Fruit fly (Drosophila melanogaster) whole organism, embryonic: Measurements from ENCODE around the gene CG31016.

ENCODE experiments used
- Aef1 ChIP-seq: fragments of 200-800 bp; sonication (Bioruptor generic); IDR thresholded peaks from 3 replicates; pipeline ENCODE4 v1.3.6; 2022; ENCODE audit warnings: missing biosample characterization, missing genetic modification characterization
- Atf6 ChIP-seq: fragments of 200-800 bp; sonication (Bioruptor generic); IDR thresholded peaks from 2 replicates; pipeline ENCODE4 v1.3.6; 2022; ENCODE audit warnings: missing biosample characterization, missing genetic modification characterization
- CG10543 ChIP-seq: fragments of 200-800 bp; sonication (Bioruptor generic); optimal IDR thresholded peaks from 3 replicates; lab custom pipeline; 2017; ENCODE audit warnings: missing biosample characterization, mild to moderate bottlenecking, missing genetic modification characterization, moderate library complexity
- CG12391 ChIP-seq: fragments of 200-800 bp; sonication (Bioruptor generic); optimal IDR thresholded peaks from 3 replicates; lab custom pipeline; 2018; ENCODE audit warnings: missing biosample characterization, mild to moderate bottlenecking, missing genetic modification characterization, moderate library complexity
- CG13424 ChIP-seq: fragments of 200-800 bp; sonication (Bioruptor generic); optimal IDR thresholded peaks from 2 replicates; lab custom pipeline; 2019; ENCODE audit warnings: missing biosample characterization, mild to moderate bottlenecking, missing genetic modification characterization, moderate library complexity
- CG17359 ChIP-seq: fragments of 200-800 bp; sonication (Bioruptor generic); optimal IDR thresholded peaks from 3 replicates; lab custom pipeline; 2018; ENCODE audit warnings: missing biosample characterization, mild to moderate bottlenecking, missing genetic modification characterization, moderate library complexity
- CG2889 ChIP-seq: fragments of 200-800 bp; sonication (Bioruptor generic); IDR thresholded peaks from 3 replicates; pipeline ENCODE4 v1.3.6; 2022; ENCODE audit warnings: missing biosample characterization, missing genetic modification characterization
- CG31224 ChIP-seq: fragments of 200-800 bp; sonication (Bioruptor generic); IDR thresholded peaks from 2 replicates; pipeline ENCODE4 v1.3.6; 2022; ENCODE audit warnings: missing biosample characterization, missing genetic modification characterization
- CG3726 ChIP-seq: fragments of 200-800 bp; sonication (Bioruptor generic); IDR thresholded peaks from 3 replicates; pipeline ENCODE4, ENCODE4 v1.3.6; 2022; ENCODE audit warnings: missing biosample characterization, missing genetic modification characterization
- CG4404 ChIP-seq: fragments of 200-800 bp; sonication (Bioruptor generic); IDR thresholded peaks from 2 replicates; pipeline ENCODE4 v1.3.6; 2022; ENCODE audit warnings: missing biosample characterization, missing genetic modification characterization
- CG4820 ChIP-seq: fragments of 200-800 bp; sonication (Bioruptor generic); optimal IDR thresholded peaks from 3 replicates; lab custom pipeline; 2016; ENCODE audit warnings: missing biosample characterization, missing genetic modification characterization
- CG5245 ChIP-seq: fragments of 200-800 bp; sonication (Bioruptor generic); optimal IDR thresholded peaks from 3 replicates; lab custom pipeline; 2016; ENCODE audit warnings: missing biosample characterization, missing genetic modification characterization
- CG6683 ChIP-seq: fragments of 200-800 bp; sonication (Bioruptor generic); optimal IDR thresholded peaks from 2 replicates; lab custom pipeline; 2017; ENCODE audit warnings: missing biosample characterization, mild to moderate bottlenecking, missing genetic modification characterization, missing genetic modification reagents
- CG6689 ChIP-seq: fragments of 200-800 bp; sonication (Bioruptor generic); IDR thresholded peaks from 2 replicates; pipeline ENCODE4 v1.3.6; 2022; ENCODE audit warnings: missing biosample characterization, missing genetic modification characterization
- CG8388 ChIP-seq: fragments of 200-800 bp; sonication (Bioruptor generic); optimal IDR thresholded peaks from 2 replicates; lab custom pipeline; 2019; ENCODE audit warnings: missing biosample characterization, mild to moderate bottlenecking, missing genetic modification characterization, moderate library complexity
- CG9437 ChIP-seq: fragments of 200-800 bp; sonication (Bioruptor generic); optimal IDR thresholded peaks from 2 replicates; lab custom pipeline; 2018; ENCODE audit warnings: missing biosample characterization, mild to moderate bottlenecking, missing genetic modification characterization
- CG9727 ChIP-seq: fragments of 200-800 bp; sonication (Bioruptor generic); optimal IDR thresholded peaks from 3 replicates; lab custom pipeline; 2017; ENCODE audit warnings: missing biosample characterization, mild to moderate bottlenecking, missing genetic modification characterization
- Chrac-16 ChIP-seq: fragments of 200-800 bp; sonication (Bioruptor generic); optimal IDR thresholded peaks from 3 replicates; lab custom pipeline; 2016; ENCODE audit warnings: missing biosample characterization, missing genetic modification characterization
- Fer2 ChIP-seq: fragments of 200-800 bp; sonication (Bioruptor generic); optimal IDR thresholded peaks from 2 replicates; lab custom pipeline; 2018; ENCODE audit warnings: missing biosample characterization, mild to moderate bottlenecking, missing genetic modification characterization, moderate library complexity
- Fer3 ChIP-seq: fragments of 200-800 bp; sonication (Bioruptor generic); optimal IDR thresholded peaks from 2 replicates; lab custom pipeline; 2018; ENCODE audit warnings: missing biosample characterization, mild to moderate bottlenecking, missing genetic modification characterization, moderate library complexity
- Hr51 ChIP-seq, 2 experiments: fragments of 200-800 bp; sonication (Bioruptor generic); optimal IDR thresholded peaks; 2 replicates in 1 of 2; 3 replicates in 1 of 2; lab custom pipeline; 2016 to 2018; ENCODE audit warnings: missing biosample characterization in 2 of 2, missing genetic modification characterization in 2 of 2, mild to moderate bottlenecking in 1 of 2, moderate library complexity in 1 of 2
- Hsf ChIP-seq: fragments of 200-800 bp; sonication (Bioruptor generic); optimal IDR thresholded peaks from 3 replicates; lab custom pipeline; 2016; ENCODE audit warnings: missing biosample characterization, missing genetic modification characterization
- MESR4 ChIP-seq: fragments of 200-800 bp; sonication (Bioruptor generic); optimal IDR thresholded peaks from 2 replicates; lab custom pipeline; 2018; ENCODE audit warnings: missing biosample characterization, mild to moderate bottlenecking, missing genetic modification characterization, moderate library complexity
- Oli ChIP-seq: fragments of 200-800 bp; sonication (Bioruptor generic); optimal IDR thresholded peaks from 2 replicates; lab custom pipeline; 2018; ENCODE audit warnings: missing biosample characterization, mild to moderate bottlenecking, missing genetic modification characterization, moderate library complexity
- Pdp1 ChIP-seq, 2 experiments: fragments of 200-800 bp; sonication (Bioruptor generic); optimal IDR thresholded peaks; 3 replicates each; lab custom pipeline; 2016; ENCODE audit warnings: missing biosample characterization in 2 of 2, missing genetic modification characterization in 2 of 2, mild to moderate bottlenecking in 1 of 2, moderate library complexity in 1 of 2
- Sox102F ChIP-seq: fragments of 200-800 bp; sonication (Bioruptor generic); optimal IDR thresholded peaks from 2 replicates; lab custom pipeline; 2018; ENCODE audit warnings: missing biosample characterization, mild to moderate bottlenecking, missing genetic modification characterization, moderate library complexity
- Xbp1 ChIP-seq: fragments of 200-800 bp; sonication (Bioruptor generic); optimal IDR thresholded peaks from 3 replicates; lab custom pipeline; 2016; ENCODE audit warnings: missing biosample characterization, mild to moderate bottlenecking, missing genetic modification characterization
- al ChIP-seq: fragments of 200-800 bp; sonication (Bioruptor generic); IDR thresholded peaks from 2 replicates; pipeline ENCODE4 v1.3.6; 2022; ENCODE audit warnings: missing biosample characterization, missing genetic modification characterization
- bcd ChIP-seq: fragments of 200-800 bp; sonication (Bioruptor generic); optimal IDR thresholded peaks from 2 replicates; lab custom pipeline; 2017; ENCODE audit warnings: missing biosample characterization, mild to moderate bottlenecking, missing genetic modification characterization
- chn ChIP-seq: fragments of 200-800 bp; sonication (Bioruptor generic); optimal IDR thresholded peaks from 2 replicates; lab custom pipeline; 2016; ENCODE audit warnings: missing biosample characterization, missing genetic modification characterization
- ci ChIP-seq: fragments of 200-800 bp; sonication (Bioruptor generic); IDR thresholded peaks from 3 replicates; pipeline ENCODE4 v1.3.6; 2022; ENCODE audit warnings: missing biosample characterization, missing genetic modification characterization
- croc ChIP-seq: fragments of 200-800 bp; sonication (Bioruptor generic); conservative IDR thresholded peaks from 3 replicates; pipeline ENCODE4 v1.3.6; 2022; ENCODE audit warnings: missing biosample characterization, missing genetic modification characterization
- dmrt11E ChIP-seq: fragments of 200-800 bp; sonication (Bioruptor generic); optimal IDR thresholded peaks from 3 replicates; lab custom pipeline; 2018; ENCODE audit warnings: missing biosample characterization, mild to moderate bottlenecking, missing genetic modification characterization, moderate library complexity
- dmrt99B ChIP-seq: fragments of 200-800 bp; sonication (Bioruptor generic); optimal IDR thresholded peaks from 2 replicates; lab custom pipeline; 2018; ENCODE audit warnings: missing biosample characterization, mild to moderate bottlenecking, missing genetic modification characterization, moderate library complexity
- dpn ChIP-seq, 2 experiments: fragments of 200-800 bp; sonication (Bioruptor generic); optimal IDR thresholded peaks; 3 replicates each; lab custom pipeline; 2016; ENCODE audit warnings: missing biosample characterization in 2 of 2, missing genetic modification characterization in 2 of 2
- gcm2 ChIP-seq: fragments of 200-800 bp; sonication (Bioruptor generic); optimal IDR thresholded peaks from 2 replicates; lab custom pipeline; 2016; ENCODE audit warnings: missing biosample characterization, missing genetic modification characterization
- lab ChIP-seq: fragments of 200-800 bp; sonication (Bioruptor generic); optimal IDR thresholded peaks from 3 replicates; lab custom pipeline; 2017; ENCODE audit warnings: missing biosample characterization, missing genetic modification characterization, mild to moderate bottlenecking, moderate library complexity, missing genetic modification reagents
- lilli ChIP-seq: fragments of 200-800 bp; sonication (Bioruptor generic); optimal IDR thresholded peaks from 3 replicates; lab custom pipeline; 2016; ENCODE audit warnings: missing biosample characterization, missing genetic modification characterization
- pan ChIP-seq, 4 experiments: fragments of >200 bp in 3 of 4; fragments of 200-800 bp in 1 of 4; sonication (Bioruptor generic) in 1 of 4; optimal IDR thresholded peaks in 3 of 4; IDR thresholded peaks in 1 of 4; 2 replicates each; pipeline versions ENCODE4 v1.3.6 to Lab custom; 2017 to 2022; ENCODE audit warnings: missing biosample characterization in 2 of 4, missing genetic modification characterization in 2 of 4, mixed read lengths in 1 of 4
- prd ChIP-seq, 3 experiments: fragments of >200 bp in 2 of 3; fragments of 200-800 bp in 1 of 3; sonication (Bioruptor generic) in 1 of 3; optimal IDR thresholded peaks in 2 of 3; IDR thresholded peaks in 1 of 3; 2 replicates in 2 of 3; 3 replicates in 1 of 3; pipeline versions ENCODE4 v1.3.6 to Lab custom; 2017 to 2022; ENCODE audit warnings: missing biosample characterization in 1 of 3, missing genetic modification characterization in 1 of 3
- ranshi ChIP-seq: fragments of 200-800 bp; sonication (Bioruptor generic); IDR thresholded peaks from 2 replicates; pipeline ENCODE4 v1.3.6; 2022; ENCODE audit warnings: missing biosample characterization, missing genetic modification characterization
- row ChIP-seq: fragments of 200-800 bp; sonication (Bioruptor generic); IDR thresholded peaks from 3 replicates; pipeline ENCODE4 v1.3.6; 2022; ENCODE audit warnings: missing biosample characterization, missing genetic modification characterization
- sisA ChIP-seq: fragments of 200-800 bp; sonication (Bioruptor generic); IDR thresholded peaks from 2 replicates; pipeline ENCODE4 v1.3.6; 2022; ENCODE audit warnings: missing biosample characterization, missing genetic modification characterization
- slbo ChIP-seq: fragments of 200-800 bp; sonication (Bioruptor generic); IDR thresholded peaks from 2 replicates; pipeline ENCODE4 v1.3.6; 2022; ENCODE audit warnings: missing biosample characterization, missing genetic modification characterization
- tgo ChIP-seq: fragments of 200-800 bp; sonication (Bioruptor generic); IDR thresholded peaks from 3 replicates; pipeline ENCODE4 v1.3.6; 2022; ENCODE audit warnings: missing biosample characterization, missing genetic modification characterization
- vvl ChIP-seq: fragments of 200-800 bp; sonication (Bioruptor generic); IDR thresholded peaks from 2 replicates; pipeline ENCODE4 v1.3.6; 2022; ENCODE audit warnings: missing biosample characterization, missing genetic modification characterization

Gene CG31016

dm6 chr3R:30628928-30629327 is 22.9 kb downstream of the CG31016 start, which contains the start of gene CG2267:
Gene CG2267 (minus strand): TSS chr3R:30629028.
- TF ChIP-seq Atf6 (GFP tag; lab: Robert Waterston, UW) = no peak

DNA sequence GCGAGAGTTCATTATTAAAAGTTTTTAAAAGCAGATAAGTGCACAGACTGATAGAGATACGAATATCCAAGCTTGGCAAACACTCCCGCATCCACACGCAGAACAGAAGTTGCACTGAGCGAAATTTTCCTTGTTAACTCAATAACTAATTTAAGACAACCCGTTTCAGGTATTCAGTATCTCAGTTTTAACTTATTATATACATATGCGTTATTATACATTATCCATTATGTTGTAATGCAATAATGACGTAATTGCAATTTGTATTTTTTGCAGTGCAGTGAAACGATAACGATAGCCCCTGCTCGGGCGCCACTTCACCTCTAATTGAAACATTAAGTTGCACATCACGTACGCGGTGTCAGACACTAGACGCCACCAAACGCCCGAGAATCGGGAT is 37.3 kb downstream of the CG31016 start:
- no peak for TF ChIP-seq gcm2 (GFP tag; lab: Kevin White, UChicago)
- peak; percentile 14 for TF ChIP-seq CG8388 (GFP tag; lab: Kevin White, UChicago)
- peak; percentile 12 for TF ChIP-seq lilli (GFP tag; lab: Kevin White, UChicago)
- peak; percentile 23; the same call in 1 of the 2 replicates for TF ChIP-seq sisA
- TF ChIP-seq Fer2 (tag; lab: Kevin White, UChicago) = no peak
- peak in 1 of 2 experiments; percentile 11 for TF ChIP-seq Hr51 (GFP tag; optimal IDR thresholded peaks at IDR 0.05; lab: Kevin White, UChicago)
- TF ChIP-seq dmrt11E (tag; lab: Kevin White, UChicago) = peak; percentile 42
- peak; percentile 14 for TF ChIP-seq CG4820 (GFP tag; lab: Kevin White, UChicago)
- TF ChIP-seq CG10543 = no peak
- peak; percentile 9 for TF ChIP-seq Chrac-16 (GFP tag; lab: Kevin White, UChicago)
- peak; percentile 25; the same call in 1 of the 3 replicates for TF ChIP-seq Aef1 (GFP tag; lab: Robert Waterston, UW)
- peak; percentile 10 for TF ChIP-seq Oli
- peak; percentile 6 for TF ChIP-seq Fer3 (tag; lab: Kevin White, UChicago)
- peak; percentile 47; the same call in 2 of the 3 replicates for TF ChIP-seq row (GFP tag; lab: Robert Waterston, UW)
- TF ChIP-seq CG5245 (GFP tag; lab: Kevin White, UChicago) = peak; percentile 3
- TF ChIP-seq prd (optimal IDR thresholded peaks at IDR 0.05; lab: Kevin White, UChicago) = no peak
- TF ChIP-seq prd (GFP tag; IDR thresholded peaks at IDR 0.05; lab: Robert Waterston, UW) = peak; percentile 68
- 0 out of 3 replicates have a peak, but pooled peaks have one; percentile 59 for TF ChIP-seq CG3726 (GFP tag; lab: Robert Waterston, UW)
- TF ChIP-seq vvl (GFP tag; lab: Robert Waterston, UW) = peak; percentile 25; the same call in 1 of the 2 replicates
- TF ChIP-seq croc (GFP tag; lab: Robert Waterston, UW) = 0 out of 3 replicates have a peak, but pooled peaks have one; percentile 16
- no peak for TF ChIP-seq pan (optimal IDR thresholded peaks at IDR 0.05; lab: Kevin White, UChicago)
- peak in 1 of 2 experiments; percentile 33 for TF ChIP-seq pan (GFP tag; optimal IDR thresholded peaks at IDR 0.05 in 1 of 2, IDR thresholded peaks at IDR 0.05 in 1 of 2)
- TF ChIP-seq CG9437 (GFP tag; lab: Kevin White, UChicago) = no peak
- 0 out of 2 replicates have a peak, but pooled peaks have one; percentile 7 for TF ChIP-seq CG31224 (GFP tag; lab: Robert Waterston, UW)
- TF ChIP-seq slbo = peak; percentile 19; the same call in 1 of the 2 replicates
- TF ChIP-seq Pdp1 (GFP tag; optimal IDR thresholded peaks at IDR 0.05; lab: Kevin White, UChicago) = no peak
- TF ChIP-seq tgo (GFP tag; lab: Robert Waterston, UW) = peak; percentile 34; the same call in 2 of the 3 replicates
- peak; percentile 24 for TF ChIP-seq Xbp1 (GFP tag; lab: Kevin White, UChicago)
- TF ChIP-seq CG2889 (GFP tag; lab: Robert Waterston, UW) = 0 out of 3 replicates have a peak, but pooled peaks have one; percentile 19
- TF ChIP-seq CG9727 (GFP tag; lab: Kevin White, UChicago) = peak; percentile 23
- TF ChIP-seq Sox102F (GFP tag; lab: Kevin White, UChicago) = peak; percentile 14
- TF ChIP-seq Hsf (GFP tag; lab: Kevin White, UChicago) = peak; percentile 9
- peak; percentile 35 for TF ChIP-seq CG12391 (tag; lab: Kevin White, UChicago)
- TF ChIP-seq CG13424 (tag; lab: Kevin White, UChicago) = peak; percentile 10
- peak; percentile 55 for TF ChIP-seq lab (GFP tag; lab: Kevin White, UChicago)
- TF ChIP-seq MESR4 (GFP tag; lab: Kevin White, UChicago) = no peak
- peak; percentile 53; the same call in 1 of the 2 replicates for TF ChIP-seq CG4404 (GFP tag; lab: Robert Waterston, UW)
- no peak for TF ChIP-seq al (GFP tag; lab: Robert Waterston, UW)
- 0 out of 3 replicates have a peak, but pooled peaks have one; percentile 56 for TF ChIP-seq ci (GFP tag; lab: Robert Waterston, UW)
- peak in 1 of 2 experiments; percentile 2 for TF ChIP-seq dpn (GFP tag; optimal IDR thresholded peaks at IDR 0.05; lab: Kevin White, UChicago)
- TF ChIP-seq CG6683 (GFP tag; lab: Kevin White, UChicago) = no peak
- peak; percentile 39; the same call in 1 of the 2 replicates for TF ChIP-seq CG6689 (GFP tag; lab: Robert Waterston, UW)
- TF ChIP-seq dmrt99B (tag; lab: Kevin White, UChicago) = peak; percentile 40
- TF ChIP-seq CG17359 (tag; lab: Kevin White, UChicago) = no peak
- TF ChIP-seq chn (GFP tag; lab: Kevin White, UChicago) = peak; percentile 7
- TF ChIP-seq bcd = no peak
- TF ChIP-seq ranshi (GFP tag; lab: Robert Waterston, UW) = peak; percentile 37; the same call in 1 of the 2 replicates
